Worm (Caenorhabditis elegans) whole organism, young adult: ENCODE results near the gene suex-1.

Experiments used
- B0336.3 ChIP-seq: fragments of 200-800 bp; sonication (Bioruptor generic); IDR thresholded peaks from 2 replicates; pipeline ENCODE4 v1.3.6; 2022; ENCODE audit warnings: missing genetic modification characterization, missing compliant biosample characterization
- Y67H2A.10 ChIP-seq: fragments of 200-800 bp; sonication (Bioruptor generic); conservative IDR thresholded peaks from 2 replicates; pipeline ENCODE4 v1.3.6; 2022; ENCODE audit warnings: missing genetic modification reagents, missing genetic modification characterization, missing compliant biosample characterization
- ama-1 ChIP-seq, 3 experiments: fragments of 150-350 bp in 1 of 3; sonication (generic microtip) in 2 of 3; optimal IDR thresholded peaks; 2 replicates each; lab custom pipeline; 2014 to 2018; ENCODE audit warnings: missing biosample characterization in 2 of 3, missing genetic modification characterization in 2 of 3, missing genetic modification reagents in 2 of 3
- die-1 ChIP-seq: sonication (generic microtip); optimal IDR thresholded peaks from 2 replicates; lab custom pipeline; 2016; ENCODE audit warnings: missing genotype, mild to moderate bottlenecking, missing genetic modification characterization, missing compliant biosample characterization
- him-1 ChIP-seq: sonication (generic microtip); optimal IDR thresholded peaks from 2 replicates; lab custom pipeline; 2016; ENCODE audit warnings: missing genotype, missing genetic modification reagents, missing genetic modification characterization, missing compliant biosample characterization
- hlh-12 ChIP-seq: sonication (generic microtip); optimal IDR thresholded peaks from 2 replicates; lab custom pipeline; 2016; ENCODE audit warnings: missing genetic modification characterization, missing compliant biosample characterization
- hrde-1 ChIP-seq: sonication (generic microtip); optimal IDR thresholded peaks from 2 replicates; lab custom pipeline; 2016; ENCODE audit warnings: missing genetic modification characterization, mild to moderate bottlenecking, missing compliant biosample characterization, moderate library complexity, missing genotype, missing genetic modification reagents, borderline replicate concordance
- hsf-1 ChIP-seq: fragments of 200-800 bp; sonication (Bioruptor generic); IDR thresholded peaks from 2 replicates; pipeline ENCODE4 v1.3.6; 2022; ENCODE audit warnings: missing genetic modification reagents, missing genetic modification characterization, missing compliant biosample characterization
- nfya-1 ChIP-seq: sonication (generic microtip); optimal IDR thresholded peaks from 2 replicates; lab custom pipeline; 2017; ENCODE audit warnings: antibody characterized with exemption, missing compliant biosample characterization, missing genetic modification characterization, borderline replicate concordance; ENCODE audit not compliant: insufficient read depth
- sea-2 ChIP-seq: fragments of 200-800 bp; sonication (Bioruptor generic); IDR thresholded peaks from 2 replicates; pipeline ENCODE4 v1.3.6; 2022; ENCODE audit warnings: missing genetic modification characterization, missing compliant biosample characterization
- snpc-4 ChIP-seq, 5 experiments: fragments of 150-350 bp in 1 of 5; sonication (generic microtip) in 4 of 5; optimal IDR thresholded peaks; 2 replicates each; lab custom pipeline; 2014 to 2018; ENCODE audit warnings: missing genetic modification characterization in 5 of 5, missing biosample characterization in 3 of 5, antibody characterized with exemption in 2 of 5, mild to moderate bottlenecking in 2 of 5, missing compliant biosample characterization in 2 of 5, missing genotype in 2 of 5, moderate library complexity in 2 of 5, missing genetic modification reagents in 1 of 5
- unc-62 ChIP-seq: fragments of 150-350 bp; optimal IDR thresholded peaks from 2 replicates; lab custom pipeline; 2014; ENCODE audit warnings: missing biosample characterization, missing genetic modification reagents, missing genetic modification characterization

DNA sequence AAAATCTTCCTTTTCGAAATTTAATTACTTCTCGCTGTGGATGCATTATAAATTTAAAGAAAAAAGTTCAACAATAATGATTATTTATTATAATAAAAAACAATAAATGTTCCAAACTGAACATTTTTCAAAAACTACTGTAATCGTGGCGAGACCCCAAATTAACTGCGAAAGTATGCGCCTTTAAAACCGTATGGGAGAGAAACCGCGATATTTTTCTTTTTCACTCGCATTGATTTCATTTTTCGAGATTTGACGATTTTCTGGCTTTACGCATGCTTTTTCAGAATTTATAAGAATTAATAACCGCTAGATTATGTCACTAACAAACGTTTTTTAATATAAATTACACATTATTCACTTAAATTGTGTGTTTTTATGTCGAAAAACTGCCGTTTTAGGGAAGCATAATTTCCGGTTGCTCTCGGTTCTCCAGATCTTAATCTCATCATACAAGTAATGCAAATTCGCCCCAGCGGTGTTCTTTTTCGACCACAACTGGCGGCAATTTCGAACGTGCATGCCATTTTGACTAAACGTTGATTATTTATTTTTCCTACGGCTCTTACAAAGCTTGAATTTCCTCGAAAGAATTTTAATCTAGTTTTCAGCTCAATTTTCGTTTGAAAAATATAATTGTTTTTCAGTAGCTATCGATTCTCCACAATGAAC lies 3.1 kb upstream of the suex-1 start, which contains the start of gene F12A10.8:
- no peak for TF ChIP-seq hrde-1 (tag; lab: Kevin White, UChicago)
- no peak for TF ChIP-seq nfya-1 (tag; lab: Kevin White, UChicago)
- TF ChIP-seq B0336.3 (GFP tag; lab: Robert Waterston, UW) = no peak
- no peak for TF ChIP-seq unc-62 (GFP tag; lab: Kevin White, UChicago)
- no peak for TF ChIP-seq die-1 (tag; lab: Kevin White, UChicago)
- no peak for TF ChIP-seq hsf-1 (GFP tag; lab: Robert Waterston, UW)
- peak; percentile 22 for TF ChIP-seq snpc-4 (GFP tag; optimal IDR thresholded peaks at IDR 0.05; lab: Kevin White, UChicago)
- TF ChIP-seq snpc-4 (tag; optimal IDR thresholded peaks at IDR 0.05; lab: Kevin White, UChicago) = no peak
- TF ChIP-seq ama-1 (optimal IDR thresholded peaks at IDR 0.05; lab: Kevin White, UChicago) = no peak
- TF ChIP-seq ama-1 (GFP tag; optimal IDR thresholded peaks at IDR 0.05; lab: Kevin White, UChicago) = no peak
- no peak for TF ChIP-seq hlh-12 (tag; lab: Kevin White, UChicago)
- TF ChIP-seq sea-2 (GFP tag; lab: Robert Waterston, UW) = no peak
- TF ChIP-seq him-1 = no peak
- no peak for TF ChIP-seq Y67H2A.10 (GFP tag; lab: Robert Waterston, UW)
